Worm (Caenorhabditis elegans) whole organism, late embryonic: ENCODE data around the gene mmcm-1.

ENCODE experiments used
- C08G9.2 ChIP-seq: sonication (generic microtip); optimal IDR thresholded peaks from 2 replicates; lab custom pipeline; 2016; ENCODE audit warnings: mild to moderate bottlenecking, missing genetic modification characterization, moderate library complexity, missing compliant biosample characterization
- K02D7.2 ChIP-seq: sonication (generic microtip); optimal IDR thresholded peaks from 2 replicates; lab custom pipeline; 2017; ENCODE audit warnings: mild to moderate bottlenecking, missing genetic modification characterization, missing compliant biosample characterization
- K09A11.1 ChIP-seq: sonication (generic microtip); optimal IDR thresholded peaks from 2 replicates; lab custom pipeline; 2017; ENCODE audit warnings: antibody characterized with exemption, mild to moderate bottlenecking, missing genetic modification characterization, missing compliant biosample characterization; ENCODE audit not compliant: insufficient read depth
- T23F11.4 ChIP-seq: fragments of 200-800 bp; sonication (Bioruptor generic); optimal IDR thresholded peaks from 2 replicates; lab custom pipeline; 2018; ENCODE audit warnings: mild to moderate bottlenecking, missing genetic modification characterization, missing compliant biosample characterization
- Y22D7AL.16 ChIP-seq: sonication (generic microtip); optimal IDR thresholded peaks from 2 replicates; lab custom pipeline; 2016; ENCODE audit warnings: missing genetic modification characterization, missing compliant biosample characterization
- ahr-1 ChIP-seq: sonication (generic microtip); optimal IDR thresholded peaks from 2 replicates; lab custom pipeline; 2016; ENCODE audit warnings: missing genetic modification characterization, missing compliant biosample characterization
- ama-1 ChIP-seq: fragments of 150-350 bp; optimal IDR thresholded peaks from 2 replicates; lab custom pipeline; 2014
- ceh-14 ChIP-seq: sonication (generic microtip); optimal IDR thresholded peaks from 2 replicates; lab custom pipeline; 2016; ENCODE audit warnings: missing genotype, missing genetic modification characterization, missing compliant biosample characterization
- ceh-18 ChIP-seq: sonication (generic microtip); optimal IDR thresholded peaks from 2 replicates; lab custom pipeline; 2016; ENCODE audit warnings: missing genetic modification characterization, missing compliant biosample characterization
- ceh-2 ChIP-seq: sonication (generic microtip); optimal IDR thresholded peaks from 2 replicates; lab custom pipeline; 2016; ENCODE audit warnings: missing genotype, missing genetic modification characterization, missing compliant biosample characterization
- ceh-22 ChIP-seq: sonication (generic microtip); optimal IDR thresholded peaks from 2 replicates; lab custom pipeline; 2017; ENCODE audit warnings: missing biosample characterization, missing genetic modification characterization
- ceh-24 ChIP-seq: sonication (generic microtip); optimal IDR thresholded peaks from 2 replicates; lab custom pipeline; 2016; ENCODE audit warnings: mild to moderate bottlenecking, missing genetic modification characterization, missing compliant biosample characterization
- ceh-31 ChIP-seq: sonication (generic microtip); optimal IDR thresholded peaks from 2 replicates; lab custom pipeline; 2016; ENCODE audit warnings: missing genetic modification characterization, missing compliant biosample characterization
- ceh-48 ChIP-seq: sonication (generic microtip); optimal IDR thresholded peaks from 2 replicates; lab custom pipeline; 2016; ENCODE audit warnings: missing genetic modification characterization, inconsistent platforms, missing compliant biosample characterization
- ceh-6 ChIP-seq: fragments of 200-800 bp; sonication (Bioruptor generic); optimal IDR thresholded peaks from 2 replicates; lab custom pipeline; 2018; ENCODE audit warnings: mild to moderate bottlenecking, missing genetic modification characterization, missing compliant biosample characterization
- ceh-9 ChIP-seq: sonication (generic microtip); optimal IDR thresholded peaks from 2 replicates; lab custom pipeline; 2016; ENCODE audit warnings: mild to moderate bottlenecking, missing genetic modification characterization, inconsistent platforms, missing compliant biosample characterization
- dve-1 ChIP-seq: sonication (generic microtip); optimal IDR thresholded peaks from 2 replicates; lab custom pipeline; 2017; ENCODE audit warnings: antibody characterized with exemption, mild to moderate bottlenecking, missing genetic modification characterization, missing compliant biosample characterization
- ets-4 ChIP-seq: sonication (generic microtip); optimal IDR thresholded peaks from 2 replicates; lab custom pipeline; 2016; ENCODE audit warnings: missing genetic modification characterization, missing compliant biosample characterization
- eyg-1 ChIP-seq: sonication (generic microtip); optimal IDR thresholded peaks from 2 replicates; lab custom pipeline; 2016; ENCODE audit warnings: missing genotype, missing genetic modification characterization, missing compliant biosample characterization
- fax-1 ChIP-seq: sonication (generic microtip); optimal IDR thresholded peaks from 2 replicates; lab custom pipeline; 2016; ENCODE audit warnings: missing genotype, missing genetic modification characterization, missing compliant biosample characterization
- gmeb-2 ChIP-seq: sonication (generic microtip); optimal IDR thresholded peaks from 2 replicates; lab custom pipeline; 2016; ENCODE audit warnings: missing genetic modification characterization, inconsistent platforms, missing compliant biosample characterization
- hlh-13 ChIP-seq: fragments of 200-800 bp; sonication (Bioruptor generic); optimal IDR thresholded peaks from 2 replicates; lab custom pipeline; 2018; ENCODE audit warnings: mild to moderate bottlenecking, missing genetic modification characterization, missing compliant biosample characterization
- hlh-30 ChIP-seq: sonication (generic microtip); optimal IDR thresholded peaks from 2 replicates; lab custom pipeline; 2017; ENCODE audit warnings: antibody characterized with exemption, missing genetic modification characterization, missing compliant biosample characterization; ENCODE audit not compliant: insufficient read depth
- hlh-6 ChIP-seq: sonication (generic microtip); optimal IDR thresholded peaks from 2 replicates; lab custom pipeline; 2016; ENCODE audit warnings: missing genotype, missing genetic modification characterization, missing compliant biosample characterization
- hlh-8 ChIP-seq: sonication (generic microtip); optimal IDR thresholded peaks from 2 replicates; lab custom pipeline; 2016; ENCODE audit warnings: missing genotype, missing genetic modification characterization, missing compliant biosample characterization
- lim-6 ChIP-seq: sonication (generic microtip); optimal IDR thresholded peaks from 2 replicates; lab custom pipeline; 2016; ENCODE audit warnings: missing genetic modification characterization, missing compliant biosample characterization
- lin-11 ChIP-seq: fragments of 200-800 bp; sonication (Bioruptor generic); optimal IDR thresholded peaks from 2 replicates; lab custom pipeline; 2018; ENCODE audit warnings: mild to moderate bottlenecking, missing genetic modification characterization, missing compliant biosample characterization
- madf-2 ChIP-seq: sonication (generic microtip); optimal IDR thresholded peaks from 2 replicates; lab custom pipeline; 2017; ENCODE audit warnings: missing genetic modification characterization, missing compliant biosample characterization
- mec-3 ChIP-seq: sonication (generic microtip); optimal IDR thresholded peaks from 2 replicates; lab custom pipeline; 2016; ENCODE audit warnings: borderline replicate concordance, missing genetic modification characterization, missing compliant biosample characterization
- nhr-11 ChIP-seq: fragments of 150-350 bp; optimal IDR thresholded peaks from 2 replicates; lab custom pipeline; 2014; ENCODE audit warnings: missing biosample characterization, missing genetic modification characterization
- nhr-232 ChIP-seq: sonication (generic microtip); optimal IDR thresholded peaks from 2 replicates; lab custom pipeline; 2016; ENCODE audit warnings: missing genetic modification characterization, missing compliant biosample characterization
- npax-4 ChIP-seq: sonication (generic microtip); optimal IDR thresholded peaks from 2 replicates; lab custom pipeline; 2016; ENCODE audit warnings: missing genetic modification characterization, missing compliant biosample characterization
- odd-2 ChIP-seq: sonication (generic microtip); optimal IDR thresholded peaks from 2 replicates; lab custom pipeline; 2017; ENCODE audit warnings: antibody characterized with exemption, mild to moderate bottlenecking, missing genetic modification characterization, missing compliant biosample characterization
- pag-3 ChIP-seq: sonication (generic microtip); optimal IDR thresholded peaks from 2 replicates; lab custom pipeline; 2016; ENCODE audit warnings: missing compliant biosample characterization, missing genetic modification characterization, borderline replicate concordance
- pax-1 ChIP-seq: fragments of 150-350 bp; optimal IDR thresholded peaks from 2 replicates; lab custom pipeline; 2014; ENCODE audit warnings: missing biosample characterization, missing genetic modification characterization
- pha-2 ChIP-seq: sonication (generic microtip); optimal IDR thresholded peaks from 2 replicates; lab custom pipeline; 2017; ENCODE audit warnings: mild to moderate bottlenecking, missing genetic modification characterization, missing compliant biosample characterization
- pha-4 ChIP-seq: fragments of 150-350 bp; optimal IDR thresholded peaks from 2 replicates; lab custom pipeline; 2018; ENCODE audit warnings: missing biosample characterization, missing genetic modification reagents, missing genetic modification characterization
- pqm-1 ChIP-seq: sonication (generic microtip); optimal IDR thresholded peaks from 2 replicates; lab custom pipeline; 2016; ENCODE audit warnings: missing genetic modification characterization, missing compliant biosample characterization
- pros-1 ChIP-seq: fragments of 150-350 bp; optimal IDR thresholded peaks from 2 replicates; lab custom pipeline; 2014; ENCODE audit warnings: missing biosample characterization, missing genetic modification reagents, missing genetic modification characterization
- sdc-2 ChIP-seq: sonication (generic microtip); optimal IDR thresholded peaks from 2 replicates; lab custom pipeline; 2016; ENCODE audit warnings: missing genotype, missing genetic modification characterization, missing compliant biosample characterization
- sox-2 ChIP-seq: fragments of 200-800 bp; sonication (Bioruptor generic); IDR thresholded peaks from 2 replicates; pipeline ENCODE4 v1.3.6; 2022; ENCODE audit warnings: missing genetic modification reagents, missing genetic modification characterization, missing compliant biosample characterization
- sox-4 ChIP-seq: sonication (generic microtip); optimal IDR thresholded peaks from 2 replicates; lab custom pipeline; 2017; ENCODE audit warnings: mild to moderate bottlenecking, missing genetic modification characterization, inconsistent platforms, missing compliant biosample characterization
- syd-9 ChIP-seq: sonication (generic microtip); optimal IDR thresholded peaks from 2 replicates; lab custom pipeline; 2016; ENCODE audit warnings: mild to moderate bottlenecking, missing genetic modification characterization, moderate library complexity, missing compliant biosample characterization
- tbx-2 ChIP-seq: sonication (generic microtip); optimal IDR thresholded peaks from 2 replicates; lab custom pipeline; 2016; ENCODE audit warnings: missing genetic modification characterization, missing compliant biosample characterization
- tbx-7 ChIP-seq: sonication (generic microtip); optimal IDR thresholded peaks from 2 replicates; lab custom pipeline; 2016; ENCODE audit warnings: missing genotype, missing genetic modification characterization, missing compliant biosample characterization
- ttx-3 ChIP-seq: sonication (generic microtip); optimal IDR thresholded peaks from 2 replicates; lab custom pipeline; 2016; ENCODE audit warnings: missing genetic modification reagents, missing genetic modification characterization, missing compliant biosample characterization
- unc-3 ChIP-seq, 2 experiments: fragments of 200-800 bp in 1 of 2; sonication (Bioruptor generic) in 1 of 2; sonication (generic microtip) in 1 of 2; conservative IDR thresholded peaks in 1 of 2; optimal IDR thresholded peaks in 1 of 2; 2 replicates each; pipeline versions ENCODE4 v1.3.6 to Lab custom; 2016 to 2022; ENCODE audit warnings: missing compliant biosample characterization in 2 of 2, missing genetic modification characterization in 2 of 2, missing genetic modification reagents in 1 of 2
- unc-42 ChIP-seq: sonication (generic microtip); optimal IDR thresholded peaks from 2 replicates; lab custom pipeline; 2016; ENCODE audit warnings: missing genotype, missing genetic modification characterization, missing compliant biosample characterization
- unc-55 ChIP-seq: sonication (generic microtip); optimal IDR thresholded peaks from 2 replicates; lab custom pipeline; 2017; ENCODE audit warnings: missing biosample characterization, missing genetic modification reagents, missing genetic modification characterization
- unc-86 ChIP-seq: sonication (generic microtip); optimal IDR thresholded peaks from 2 replicates; lab custom pipeline; 2016; ENCODE audit warnings: missing genetic modification characterization, missing compliant biosample characterization
- zip-5 ChIP-seq: sonication (generic microtip); optimal IDR thresholded peaks from 2 replicates; lab custom pipeline; 2016; ENCODE audit warnings: missing genetic modification characterization, missing compliant biosample characterization
- ztf-16 ChIP-seq: sonication (generic microtip); optimal IDR thresholded peaks from 2 replicates; lab custom pipeline; 2017; ENCODE audit warnings: missing genetic modification characterization, missing compliant biosample characterization

The mmcm-1 gene

DNA sequence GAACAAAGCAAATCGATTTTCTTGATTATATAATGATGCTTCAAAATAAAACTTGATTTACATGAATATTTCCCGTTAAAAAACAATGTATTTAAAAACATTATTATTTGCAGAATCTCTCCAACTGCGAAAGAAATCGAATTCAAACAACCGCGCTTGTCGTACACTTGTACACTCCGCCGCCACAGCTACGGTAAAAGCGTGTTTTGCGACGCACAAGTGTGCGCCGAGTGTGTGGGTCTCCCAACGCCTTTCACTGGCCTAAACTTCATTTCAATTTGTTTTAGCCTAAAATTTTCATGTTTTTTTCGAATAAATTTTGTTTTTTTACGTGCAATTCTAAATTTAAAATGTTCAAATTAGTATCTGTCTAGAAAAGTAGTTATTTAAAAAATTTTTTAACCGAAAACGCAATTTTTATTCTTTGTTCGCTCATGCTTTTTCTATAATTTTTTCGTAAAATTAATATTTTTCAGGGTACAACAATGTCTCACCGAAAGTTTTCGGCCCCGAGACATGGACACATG is 40.0 kb downstream of the mmcm-1 start, which contains the start of gene rpl-3 (continued):
- TF ChIP-seq odd-2: peak; percentile 52
- TF ChIP-seq ztf-16 (tag; lab: Kevin White, UChicago): peak; percentile 99
- peak; percentile 74 for TF ChIP-seq lin-11
- peak; percentile 89 for TF ChIP-seq tbx-7 (tag; lab: Kevin White, UChicago)
- peak; percentile 96 for TF ChIP-seq ceh-48 (tag; lab: Kevin White, UChicago)
- peak; percentile 63 for TF ChIP-seq zip-5 (tag; lab: Kevin White, UChicago)
- TF ChIP-seq ets-4 (tag; lab: Kevin White, UChicago): peak; percentile 99
- peak; percentile 38 for TF ChIP-seq nhr-232 (tag; lab: Kevin White, UChicago)
- TF ChIP-seq sdc-2 (tag; lab: Kevin White, UChicago): peak; percentile 88
- peak; percentile 94 for TF ChIP-seq ttx-3 (tag; lab: Kevin White, UChicago)
- peak; percentile 86 for TF ChIP-seq C08G9.2
- TF ChIP-seq K02D7.2: peak; percentile 96
- peak; percentile 100 for TF ChIP-seq tbx-2 (tag; lab: Kevin White, UChicago)
- TF ChIP-seq mec-3 (tag; lab: Kevin White, UChicago): no peak
- TF ChIP-seq pag-3 (tag; lab: Kevin White, UChicago): peak; percentile 90
- peak; percentile 87 for TF ChIP-seq ceh-6
- TF ChIP-seq unc-42: peak; percentile 100
- TF ChIP-seq unc-55 (GFP tag; lab: Kevin White, UChicago): peak; percentile 89
- TF ChIP-seq fax-1 (tag; lab: Kevin White, UChicago): peak; percentile 84
- TF ChIP-seq ceh-22 (tag; lab: Kevin White, UChicago): peak; percentile 85
- peak; percentile 88 for TF ChIP-seq hlh-30 (tag; lab: Kevin White, UChicago)
- TF ChIP-seq pqm-1 (tag; lab: Kevin White, UChicago): peak; percentile 97
- TF ChIP-seq ceh-24: peak; percentile 95
- peak; percentile 96 for TF ChIP-seq sox-4 (tag; lab: Kevin White, UChicago)
- peak; percentile 95 for TF ChIP-seq lim-6 (tag; lab: Kevin White, UChicago)
- TF ChIP-seq eyg-1 (tag; lab: Kevin White, UChicago): peak; percentile 91
- TF ChIP-seq Y22D7AL.16 (tag; lab: Kevin White, UChicago): peak; percentile 97
- peak; percentile 96 for TF ChIP-seq gmeb-2 (tag; lab: Kevin White, UChicago)
- TF ChIP-seq K09A11.1 (tag; lab: Kevin White, UChicago): peak; percentile 96
- peak; percentile 96 for TF ChIP-seq hlh-8 (tag; lab: Kevin White, UChicago)
- TF ChIP-seq ceh-14: peak; percentile 99
- peak; percentile 96 for TF ChIP-seq sox-2 (GFP tag; lab: Robert Waterston, UW)
- peak; percentile 98 for TF ChIP-seq T23F11.4 (GFP tag; lab: Kevin White, UChicago)
- TF ChIP-seq pha-2 (tag; lab: Kevin White, UChicago): peak; percentile 90
- no peak for TF ChIP-seq ceh-9
- peak; percentile 99 for TF ChIP-seq dve-1 (tag; lab: Kevin White, UChicago)
- peak; percentile 88 for TF ChIP-seq hlh-6 (tag; lab: Kevin White, UChicago)
- TF ChIP-seq pax-1 (tag; lab: Kevin White, UChicago): peak; percentile 97
- TF ChIP-seq unc-3 (GFP tag; conservative IDR thresholded peaks at IDR 0.05; lab: Robert Waterston, UW): peak; percentile 95
- peak; percentile 98 for TF ChIP-seq unc-3 (tag; optimal IDR thresholded peaks at IDR 0.05; lab: Kevin White, UChicago)
- peak; percentile 96 for TF ChIP-seq nhr-11
- TF ChIP-seq hlh-13 (GFP tag; lab: Kevin White, UChicago): peak; percentile 81
- peak; percentile 63 for TF ChIP-seq npax-4
- TF ChIP-seq pha-4: no peak
- peak; percentile 97 for TF ChIP-seq madf-2 (tag; lab: Kevin White, UChicago)
- peak; percentile 94 for TF ChIP-seq ahr-1
- TF ChIP-seq ceh-2 (tag; lab: Kevin White, UChicago): peak; percentile 94
- TF ChIP-seq ceh-31 (tag; lab: Kevin White, UChicago): peak; percentile 99
- peak; percentile 97 for TF ChIP-seq pros-1 (tag; lab: Kevin White, UChicago)
- TF ChIP-seq unc-86 (tag; lab: Kevin White, UChicago): peak; percentile 99
- peak; percentile 98 for TF ChIP-seq syd-9 (tag; lab: Kevin White, UChicago)
- no peak for TF ChIP-seq ama-1 (lab: Kevin White, UChicago)
- TF ChIP-seq ceh-18: peak; percentile 100
